Fruit fly (Drosophila melanogaster) whole organism, embryonic: ENCODE measurements around the gene CG11951.

Experiments used
- Abd-B ChIP-seq: fragments of 200-800 bp; sonication (Bioruptor generic); optimal IDR thresholded peaks from 2 replicates; lab custom pipeline; 2018; ENCODE audit warnings: missing biosample characterization, mild to moderate bottlenecking, missing genetic modification characterization, moderate library complexity
- CG12299 ChIP-seq: fragments of 200-800 bp; sonication (Bioruptor generic); optimal IDR thresholded peaks from 2 replicates; lab custom pipeline; 2018; ENCODE audit warnings: missing biosample characterization, mild to moderate bottlenecking, missing genetic modification characterization
- CG14014 ChIP-seq: fragments of 200-800 bp; sonication (Bioruptor generic); IDR thresholded peaks from 2 replicates; pipeline ENCODE4 v1.3.6; 2022; ENCODE audit warnings: missing biosample characterization, missing genetic modification characterization
- CG14050 ChIP-seq: fragments of 200-800 bp; sonication (Bioruptor generic); IDR thresholded peaks from 3 replicates; pipeline ENCODE4 v1.3.6; 2022; ENCODE audit warnings: missing biosample characterization, missing genetic modification characterization
- CG14860 ChIP-seq: fragments of 200-800 bp; sonication (Bioruptor generic); IDR thresholded peaks from 3 replicates; pipeline ENCODE4 v1.3.6; 2022; ENCODE audit warnings: missing biosample characterization, missing genetic modification characterization; ENCODE audit not compliant: partially characterized antibody
- CG15479 ChIP-seq: fragments of 200-800 bp; sonication (Bioruptor generic); optimal IDR thresholded peaks from 3 replicates; lab custom pipeline; 2019; ENCODE audit warnings: missing biosample characterization, mild to moderate bottlenecking, missing genetic modification characterization, moderate library complexity
- CG15601 ChIP-seq: fragments of 200-800 bp; sonication (Bioruptor generic); optimal IDR thresholded peaks from 3 replicates; lab custom pipeline; 2019; ENCODE audit warnings: missing biosample characterization, mild to moderate bottlenecking, missing genetic modification characterization, moderate library complexity
- CG16815 ChIP-seq: fragments of 200-800 bp; sonication (Bioruptor generic); optimal IDR thresholded peaks from 3 replicates; lab custom pipeline; 2017; ENCODE audit warnings: missing biosample characterization, mild to moderate bottlenecking, missing genetic modification characterization
- CG18262 ChIP-seq: fragments of 200-800 bp; optimal IDR thresholded peaks from 3 replicates; lab custom pipeline; 2019; ENCODE audit warnings: missing biosample characterization, mild to moderate bottlenecking, missing genetic modification characterization, moderate library complexity
- CG2116 ChIP-seq: fragments of 200-800 bp; sonication (Bioruptor generic); optimal IDR thresholded peaks from 3 replicates; lab custom pipeline; 2018; ENCODE audit warnings: missing biosample characterization, mild to moderate bottlenecking, missing genetic modification characterization
- CG3726 ChIP-seq: fragments of 200-800 bp; sonication (Bioruptor generic); IDR thresholded peaks from 3 replicates; pipeline ENCODE4, ENCODE4 v1.3.6; 2022; ENCODE audit warnings: missing biosample characterization, missing genetic modification characterization
- CG4404 ChIP-seq: fragments of 200-800 bp; sonication (Bioruptor generic); IDR thresholded peaks from 2 replicates; pipeline ENCODE4 v1.3.6; 2022; ENCODE audit warnings: missing biosample characterization, missing genetic modification characterization
- CG5245 ChIP-seq: fragments of 200-800 bp; sonication (Bioruptor generic); optimal IDR thresholded peaks from 3 replicates; lab custom pipeline; 2016; ENCODE audit warnings: missing biosample characterization, missing genetic modification characterization
- CG7839 ChIP-seq: fragments of 200-800 bp; sonication (Bioruptor generic); optimal IDR thresholded peaks from 3 replicates; lab custom pipeline; 2018; ENCODE audit warnings: missing biosample characterization, mild to moderate bottlenecking, missing genetic modification characterization, moderate library complexity
- CG8089 ChIP-seq: fragments of 200-800 bp; sonication (Bioruptor generic); optimal IDR thresholded peaks from 3 replicates; lab custom pipeline; 2016; ENCODE audit warnings: missing biosample characterization, missing genetic modification characterization
- CG8290 ChIP-seq, 3 experiments: fragments of 200-800 bp; sonication (Bioruptor generic); optimal IDR thresholded peaks; 2 replicates each; lab custom pipeline; 2016 to 2019; ENCODE audit warnings: missing biosample characterization in 3 of 3, missing genetic modification characterization in 3 of 3, mild to moderate bottlenecking in 2 of 3, moderate library complexity in 1 of 3
- CG9437 ChIP-seq: fragments of 200-800 bp; sonication (Bioruptor generic); optimal IDR thresholded peaks from 2 replicates; lab custom pipeline; 2018; ENCODE audit warnings: missing biosample characterization, mild to moderate bottlenecking, missing genetic modification characterization
- CG9727 ChIP-seq: fragments of 200-800 bp; sonication (Bioruptor generic); optimal IDR thresholded peaks from 3 replicates; lab custom pipeline; 2017; ENCODE audit warnings: missing biosample characterization, mild to moderate bottlenecking, missing genetic modification characterization
- CG9932 ChIP-seq: fragments of 200-800 bp; sonication (Bioruptor generic); IDR thresholded peaks from 2 replicates; pipeline ENCODE4 v1.3.6; 2022; ENCODE audit warnings: missing biosample characterization, missing genetic modification characterization
- Camta ChIP-seq: fragments of 200-800 bp; sonication (Bioruptor generic); optimal IDR thresholded peaks from 2 replicates; lab custom pipeline; 2016; ENCODE audit warnings: missing biosample characterization, missing genetic modification characterization
- CrebB ChIP-seq: fragments of 200-800 bp; sonication (Bioruptor generic); optimal IDR thresholded peaks from 3 replicates; lab custom pipeline; 2018; ENCODE audit warnings: missing biosample characterization, mild to moderate bottlenecking, missing genetic modification characterization
- D ChIP-seq, 2 experiments: fragments of 200-800 bp in 1 of 2; fragments of >200 bp in 1 of 2; sonication (Bioruptor generic) in 1 of 2; optimal IDR thresholded peaks; 2 replicates in 1 of 2; 3 replicates in 1 of 2; lab custom pipeline; 2017; ENCODE audit warnings: mild to moderate bottlenecking in 1 of 2, missing biosample characterization in 1 of 2, missing genetic modification characterization in 1 of 2, missing genetic modification reagents in 1 of 2
- Ets97D ChIP-seq: fragments of 200-800 bp; sonication (Bioruptor generic); optimal IDR thresholded peaks from 3 replicates; lab custom pipeline; 2016; ENCODE audit warnings: missing biosample characterization, missing genetic modification characterization
- Hr78 ChIP-seq, 2 experiments: fragments of 200-800 bp in 1 of 2; fragments of >200 bp in 1 of 2; sonication (Bioruptor generic) in 1 of 2; optimal IDR thresholded peaks; 2 replicates each; lab custom pipeline; 2017 to 2019; ENCODE audit warnings: missing biosample characterization in 2 of 2, missing genetic modification characterization in 2 of 2, mild to moderate bottlenecking in 1 of 2, moderate library complexity in 1 of 2
- Hsf ChIP-seq: fragments of 200-800 bp; sonication (Bioruptor generic); optimal IDR thresholded peaks from 3 replicates; lab custom pipeline; 2016; ENCODE audit warnings: missing biosample characterization, missing genetic modification characterization
- Jarid2 ChIP-seq: fragments of 200-800 bp; sonication (Bioruptor generic); optimal IDR thresholded peaks from 3 replicates; lab custom pipeline; 2017; ENCODE audit warnings: mild to moderate bottlenecking, missing biosample characterization, missing genetic modification reagents, missing genetic modification characterization
- Mad ChIP-seq: fragments of 200-800 bp; sonication (Bioruptor generic); optimal IDR thresholded peaks from 2 replicates; lab custom pipeline; 2016; ENCODE audit warnings: missing biosample characterization, missing genetic modification characterization
- NfI ChIP-seq: fragments of 200-800 bp; sonication (Bioruptor generic); optimal IDR thresholded peaks from 3 replicates; lab custom pipeline; 2018; ENCODE audit warnings: missing biosample characterization, mild to moderate bottlenecking, missing genetic modification characterization, moderate library complexity
- Ptx1 ChIP-seq: fragments of 200-800 bp; sonication (Bioruptor generic); IDR thresholded peaks from 2 replicates; pipeline ENCODE4 v1.3.6; 2022; ENCODE audit warnings: missing biosample characterization, missing genetic modification characterization
- TFAM ChIP-seq: fragments of 200-800 bp; sonication (Bioruptor generic); optimal IDR thresholded peaks from 2 replicates; lab custom pipeline; 2017; ENCODE audit warnings: missing biosample characterization, missing genetic modification characterization, inconsistent platforms
- al ChIP-seq: fragments of 200-800 bp; sonication (Bioruptor generic); IDR thresholded peaks from 2 replicates; pipeline ENCODE4 v1.3.6; 2022; ENCODE audit warnings: missing biosample characterization, missing genetic modification characterization
- ap ChIP-seq: fragments of 200-800 bp; sonication (Bioruptor generic); IDR thresholded peaks from 2 replicates; pipeline ENCODE4 v1.3.6; 2022; ENCODE audit warnings: missing biosample characterization, missing genetic modification characterization
- chn ChIP-seq: fragments of 200-800 bp; sonication (Bioruptor generic); optimal IDR thresholded peaks from 2 replicates; lab custom pipeline; 2016; ENCODE audit warnings: missing biosample characterization, missing genetic modification characterization
- danr ChIP-seq: fragments of 200-800 bp; sonication (Bioruptor generic); IDR thresholded peaks from 2 replicates; pipeline ENCODE4 v1.3.6; 2022; ENCODE audit warnings: missing biosample characterization, missing genetic modification characterization
- dmrt11E ChIP-seq: fragments of 200-800 bp; sonication (Bioruptor generic); optimal IDR thresholded peaks from 3 replicates; lab custom pipeline; 2018; ENCODE audit warnings: missing biosample characterization, mild to moderate bottlenecking, missing genetic modification characterization, moderate library complexity
- esg ChIP-seq: fragments of 200-800 bp; sonication (Bioruptor generic); conservative IDR thresholded peaks from 2 replicates; pipeline ENCODE4 v1.3.6; 2022; ENCODE audit warnings: missing biosample characterization, missing genetic modification characterization
- ftz-f1 ChIP-seq: fragments of 200-800 bp; sonication (Bioruptor generic); optimal IDR thresholded peaks from 2 replicates; lab custom pipeline; 2016; ENCODE audit warnings: missing biosample characterization, missing genetic modification characterization
- ken ChIP-seq: fragments of 200-800 bp; sonication (Bioruptor generic); IDR thresholded peaks from 3 replicates; pipeline ENCODE4 v1.3.6; 2022; ENCODE audit warnings: missing biosample characterization, missing genetic modification characterization
- mld ChIP-seq: fragments of 200-800 bp; sonication (Bioruptor generic); IDR thresholded peaks from 3 replicates; pipeline ENCODE4 v1.3.6; 2022; ENCODE audit warnings: missing biosample characterization, missing genetic modification characterization; ENCODE audit not compliant: partially characterized antibody
- nerfin-2 ChIP-seq: fragments of 200-800 bp; sonication (Bioruptor generic); IDR thresholded peaks from 2 replicates; pipeline ENCODE4 v1.3.6; 2022; ENCODE audit warnings: missing biosample characterization, missing genetic modification characterization; ENCODE audit not compliant: partially characterized antibody
- pan ChIP-seq, 4 experiments: fragments of >200 bp in 3 of 4; fragments of 200-800 bp in 1 of 4; sonication (Bioruptor generic) in 1 of 4; optimal IDR thresholded peaks in 3 of 4; IDR thresholded peaks in 1 of 4; 2 replicates each; pipeline versions ENCODE4 v1.3.6 to Lab custom; 2017 to 2022; ENCODE audit warnings: missing biosample characterization in 2 of 4, missing genetic modification characterization in 2 of 4, mixed read lengths in 1 of 4
- phol ChIP-seq: fragments of 200-800 bp; sonication (Bioruptor generic); optimal IDR thresholded peaks from 3 replicates; lab custom pipeline; 2018; ENCODE audit warnings: missing biosample characterization, mild to moderate bottlenecking, missing genetic modification characterization, moderate library complexity
- shn ChIP-seq: fragments of 200-800 bp; sonication (Bioruptor generic); optimal IDR thresholded peaks from 3 replicates; lab custom pipeline; 2016; ENCODE audit warnings: missing biosample characterization, missing genetic modification characterization
- sim ChIP-seq: fragments of 200-800 bp; sonication (Bioruptor generic); IDR thresholded peaks from 2 replicates; pipeline ENCODE4 v1.3.6; 2022; ENCODE audit warnings: missing biosample characterization, missing genetic modification characterization
- so ChIP-seq: fragments of 200-800 bp; sonication (Bioruptor generic); IDR thresholded peaks from 3 replicates; pipeline ENCODE4 v1.3.6; 2022; ENCODE audit warnings: missing biosample characterization, missing genetic modification characterization
- tap ChIP-seq: fragments of 200-800 bp; optimal IDR thresholded peaks from 3 replicates; lab custom pipeline; 2019; ENCODE audit warnings: missing biosample characterization, mild to moderate bottlenecking, missing genetic modification characterization, moderate library complexity
- tll ChIP-seq, 2 experiments: fragments of 200-800 bp in 1 of 2; fragments of >200 bp in 1 of 2; sonication (Bioruptor generic) in 1 of 2; optimal IDR thresholded peaks; 2 replicates each; lab custom pipeline; 2017 to 2019; ENCODE audit warnings: missing biosample characterization in 2 of 2, missing genetic modification characterization in 2 of 2, mild to moderate bottlenecking in 1 of 2, moderate library complexity in 1 of 2
- ttk ChIP-seq: fragments of 200-800 bp; sonication (Bioruptor generic); IDR thresholded peaks from 2 replicates; pipeline ENCODE4 v2.1.2; 2022; ENCODE audit warnings: missing biosample characterization, missing genetic modification characterization

The CG11951 gene

DNA sequence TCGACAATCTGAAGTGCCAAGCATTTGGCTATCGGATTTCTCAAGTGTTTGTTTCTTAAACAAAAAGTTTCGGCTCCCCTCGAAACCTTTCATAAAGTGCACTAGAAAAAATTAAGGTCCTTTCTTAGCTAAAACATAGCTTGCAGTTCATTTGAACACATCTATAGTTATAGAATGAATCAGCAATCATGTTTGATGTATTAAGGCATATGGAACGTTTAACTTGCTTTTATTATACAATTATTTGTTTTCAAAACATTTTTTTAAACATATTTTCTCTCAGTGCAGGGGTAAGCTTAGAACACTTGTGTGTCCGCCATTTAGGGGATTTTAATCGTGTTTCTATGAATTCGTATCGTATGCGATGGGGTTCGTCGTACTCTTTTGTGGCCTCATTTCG, 36.1 kb upstream of the CG11951 start (continued):
- peak; percentile 0 for TF ChIP-seq CG8290 (GFP tag; optimal IDR thresholded peaks at IDR 0.05; lab: Kevin White, UChicago)
- no peak for TF ChIP-seq CG8290 (tag; optimal IDR thresholded peaks at IDR 0.05; lab: Kevin White, UChicago)
- peak in 1 of 2 experiments; percentile 19 for TF ChIP-seq Hr78 (GFP tag; optimal IDR thresholded peaks at IDR 0.05; lab: Kevin White, UChicago)
- no peak for TF ChIP-seq TFAM (GFP tag; lab: Kevin White, UChicago)
- TF ChIP-seq Ets97D (GFP tag; lab: Kevin White, UChicago): peak; percentile 27
- peak; percentile 44 for TF ChIP-seq CG9437
- no peak for TF ChIP-seq CG3726 (GFP tag; lab: Robert Waterston, UW)
- no peak for TF ChIP-seq mld (GFP tag; lab: Robert Waterston, UW)
- TF ChIP-seq esg: peak; percentile 47; the same call in 1 of the 2 replicates
- TF ChIP-seq chn (GFP tag; lab: Kevin White, UChicago): peak; percentile 68
- TF ChIP-seq Hsf (GFP tag; lab: Kevin White, UChicago): peak; percentile 59
- peak; percentile 26; the same call in 1 of the 2 replicates for TF ChIP-seq ttk (GFP tag; lab: Robert Waterston, UW)
- peak; percentile 77 for TF ChIP-seq CG7839 (tag; lab: Kevin White, UChicago)
- TF ChIP-seq tap (tag; lab: Kevin White, UChicago): peak; percentile 73
- TF ChIP-seq sim (GFP tag; lab: Robert Waterston, UW): 0 out of 2 replicates have a peak, but pooled peaks have one; percentile 17
- peak; percentile 54 for TF ChIP-seq CG5245 (GFP tag; lab: Kevin White, UChicago)
- TF ChIP-seq shn: peak; percentile 20
- no peak for TF ChIP-seq CG15479 (GFP tag; lab: Kevin White, UChicago)
- no peak for TF ChIP-seq nerfin-2
- peak; percentile 49 for TF ChIP-seq NfI
- no peak for TF ChIP-seq al (GFP tag; lab: Robert Waterston, UW)
- TF ChIP-seq Mad (GFP tag; lab: Kevin White, UChicago): peak; percentile 35
- peak; percentile 64 for TF ChIP-seq Ptx1
- no peak for TF ChIP-seq CG14050 (GFP tag; lab: Robert Waterston, UW)
- TF ChIP-seq tll (GFP tag; optimal IDR thresholded peaks at IDR 0.05; lab: Kevin White, UChicago): no peak
- peak; percentile 43 for TF ChIP-seq Abd-B
- peak; percentile 84 for TF ChIP-seq CG18262 (tag; lab: Kevin White, UChicago)
- peak; percentile 41; the same call in 1 of the 2 replicates for TF ChIP-seq CG14014
- no peak for TF ChIP-seq ftz-f1
- TF ChIP-seq Camta (GFP tag; lab: Kevin White, UChicago): peak; percentile 66
- peak; percentile 44; the same call in 1 of the 2 replicates for TF ChIP-seq CG4404
- peak; percentile 82 for TF ChIP-seq CG15601 (tag; lab: Kevin White, UChicago)
- peak; percentile 71 for TF ChIP-seq CG9727 (GFP tag; lab: Kevin White, UChicago)
- TF ChIP-seq ap: no peak
- TF ChIP-seq CG9932 (GFP tag; lab: Robert Waterston, UW): 0 out of 2 replicates have a peak, but pooled peaks have one; percentile 20
- TF ChIP-seq D (optimal IDR thresholded peaks at IDR 0.05; lab: Kevin White, UChicago): no peak
- TF ChIP-seq D (GFP tag; optimal IDR thresholded peaks at IDR 0.05; lab: Kevin White, UChicago): peak; percentile 73
- peak; percentile 78 for TF ChIP-seq phol (tag; lab: Kevin White, UChicago)
- TF ChIP-seq ken (GFP tag; lab: Robert Waterston, UW): 0 out of 3 replicates have a peak, but pooled peaks have one; percentile 11
- TF ChIP-seq pan (optimal IDR thresholded peaks at IDR 0.05; lab: Kevin White, UChicago): no peak
- peak in 1 of 2 experiments; percentile 62 for TF ChIP-seq pan (GFP tag; optimal IDR thresholded peaks at IDR 0.05 in 1 of 2, IDR thresholded peaks at IDR 0.05 in 1 of 2)
- TF ChIP-seq Jarid2 (GFP tag; lab: Kevin White, UChicago): peak; percentile 26
- no peak for TF ChIP-seq danr (GFP tag; lab: Robert Waterston, UW)
- TF ChIP-seq CG14860 (GFP tag; lab: Robert Waterston, UW): no peak
- TF ChIP-seq dmrt11E (tag; lab: Kevin White, UChicago): peak; percentile 92
- TF ChIP-seq CG16815 (GFP tag; lab: Kevin White, UChicago): peak; percentile 56
- peak; percentile 5 for TF ChIP-seq CrebB (tag; lab: Kevin White, UChicago)
- TF ChIP-seq CG8089: peak; percentile 57
- TF ChIP-seq so (GFP tag; lab: Robert Waterston, UW): peak; percentile 53; the same call in 1 of the 3 replicates
- TF ChIP-seq CG2116 (GFP tag; lab: Kevin White, UChicago): peak; percentile 13
- no peak for TF ChIP-seq CG12299 (tag; lab: Kevin White, UChicago)
